Fruit fly (Drosophila melanogaster) S2 (cell line): ENCODE measurements around the gene NdufA3.

Source experiments
- CG8478 ChIP-seq: fragments of >200 bp; optimal IDR thresholded peaks from 2 replicates; lab custom pipeline; 2018
- CTCF ChIP-seq, 2 experiments: fragments of >200 bp; optimal IDR thresholded peaks; 2 replicates each; lab custom pipeline; 2018

DNA sequence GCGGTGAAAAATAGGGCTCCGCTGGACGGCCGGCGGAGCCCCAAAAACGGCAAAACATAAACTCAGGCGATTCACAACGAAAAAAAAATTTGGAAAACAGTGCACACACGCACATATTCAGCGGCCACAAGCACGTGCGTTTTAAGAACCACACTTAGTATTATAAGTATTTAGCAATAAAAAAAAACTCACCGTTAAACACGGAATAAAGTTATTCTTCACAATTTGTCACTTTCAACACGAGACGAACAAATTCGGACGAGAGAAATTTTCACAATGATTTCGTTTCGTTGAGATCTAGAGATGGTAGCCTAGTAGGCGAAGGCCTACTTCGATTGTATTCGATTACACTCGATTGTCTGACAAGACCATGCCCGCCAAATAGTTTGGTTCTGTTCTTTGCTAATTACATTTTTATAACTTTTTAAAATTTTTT, 3.4 kb downstream of the NdufA3 start, which contains the start of gene His3.3B:
- peak in 1 of 2 experiments; percentile 32 for TF ChIP-seq CTCF (optimal IDR thresholded peaks at IDR 0.05; lab: Kevin White, UChicago)
- TF ChIP-seq CG8478 (lab: Kevin White, UChicago), result no peak
